Fruit fly (Drosophila melanogaster) whole organism: ENCODE data around the gene sit.

ENCODE experiments used
- CG8478 ChIP-seq: fragments of >200 bp; optimal IDR thresholded peaks from 2 replicates; lab custom pipeline; 2018; ENCODE audit warnings: inconsistent platforms
- EcR ChIP-seq, 2 experiments: fragments of >200 bp; optimal IDR thresholded peaks; 2 replicates each; lab custom pipeline; 2017; ENCODE audit warnings: missing biosample characterization in 2 of 2, missing genetic modification characterization in 2 of 2, missing genetic modification reagents in 2 of 2
- pan ChIP-seq: fragments of >200 bp; optimal IDR thresholded peaks from 2 replicates; lab custom pipeline; 2017
- usp ChIP-seq: fragments of >200 bp; optimal IDR thresholded peaks from 2 replicates; lab custom pipeline; 2017; ENCODE audit warnings: missing biosample characterization, missing genetic modification characterization, mixed read lengths

DNA sequence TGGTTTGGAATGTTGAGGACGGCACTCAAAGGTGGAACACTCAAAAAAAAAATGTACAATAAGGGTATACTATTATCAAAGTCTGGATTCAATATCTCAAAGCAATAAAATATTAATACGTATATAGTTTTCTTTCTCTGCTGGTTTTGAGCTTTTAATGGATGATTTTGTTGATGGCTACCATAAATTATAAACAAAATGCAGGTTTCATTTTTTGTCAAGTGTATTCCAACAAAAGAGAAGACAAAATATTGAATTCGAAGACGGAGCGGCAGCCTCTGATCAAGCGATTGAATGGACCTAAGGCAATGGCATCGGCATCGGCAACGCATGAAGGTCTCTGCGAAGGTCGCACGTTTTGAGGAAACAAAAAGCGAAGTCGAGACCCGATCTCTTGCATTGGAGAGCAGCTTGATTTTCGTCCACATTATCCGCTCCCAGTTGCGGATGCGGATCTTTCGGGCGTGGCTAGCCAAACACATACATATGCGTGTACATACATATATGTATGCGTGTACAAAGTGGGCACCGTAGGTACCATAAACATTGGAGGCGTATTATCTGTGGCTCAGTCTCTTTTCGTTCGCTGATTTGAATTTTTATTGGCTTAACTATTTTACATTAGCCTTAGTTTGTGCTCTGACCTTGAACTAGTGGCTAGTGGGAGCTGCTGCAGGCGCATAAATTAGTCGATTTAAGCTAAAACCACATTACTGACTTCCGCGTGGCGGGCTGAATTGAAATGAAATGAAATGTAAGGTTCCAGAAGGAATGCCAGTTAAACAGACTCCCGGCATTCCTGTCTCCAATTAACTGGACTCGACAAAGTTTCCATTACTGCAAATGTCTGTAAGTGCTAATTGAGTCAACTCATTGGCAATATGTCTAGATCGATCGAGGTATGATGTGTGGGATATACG is 25.6 kb downstream of the sit start:
- TF ChIP-seq usp (GFP tag; lab: Kevin White, UChicago) (no peak), EcR (GFP tag; optimal IDR thresholded peaks at IDR 0.05; lab: Kevin White, UChicago) (no peak), CG8478 (lab: Kevin White, UChicago) (no peak), pan (lab: Kevin White, UChicago) (no peak)
